Worm (Caenorhabditis elegans): ENCODE data around the gene pef-1.
A peak's percentile ranks its signal among the peaks of the same experiment; 100 is the strongest.

pef-1 gene

DNA sequence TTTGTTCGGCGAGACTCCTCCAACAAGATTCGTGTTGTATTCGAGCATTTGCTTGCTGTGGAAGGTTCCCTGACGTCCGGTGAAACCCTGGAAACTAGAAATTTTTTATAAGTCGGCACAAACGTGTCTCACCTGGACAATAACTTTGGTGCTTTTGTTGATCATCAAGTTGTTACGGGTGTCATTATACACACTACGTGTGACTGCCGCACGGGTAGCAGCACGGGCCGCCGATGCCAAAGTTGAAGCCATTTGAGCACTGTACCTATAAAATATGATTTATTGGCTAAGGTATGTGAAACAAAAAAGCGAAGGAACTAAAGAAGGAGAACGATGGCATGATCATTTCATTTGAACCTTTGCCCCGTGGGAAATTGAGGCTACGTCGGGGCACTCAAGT, 25.0 kb downstream of the pef-1 start, which contains the start of gene sucl-2:
Gene sucl-2, minus strand, starts transcription at position 265 of the 400 bp plus-strand sequence.
- TF ChIP-seq tbx-37 (GFP tag; conservative IDR thresholded peaks at IDR 0.05) (no peak), ceh-13 (GFP tag; optimal IDR thresholded peaks at IDR 0.05) (no peak), scrt-1 (GFP tag; IDR thresholded peaks at IDR 0.05) (no peak), F13C5.2 (tag; optimal IDR thresholded peaks at IDR 0.05) (no peak), flt-1 (GFP tag; IDR thresholded peaks at IDR 0.05) (no peak), ceh-36 (tag; optimal IDR thresholded peaks at IDR 0.05) (no peak), hmbx-1 (tag; optimal IDR thresholded peaks at IDR 0.05) (no peak), pes-1 (GFP tag; IDR thresholded peaks at IDR 0.05) (no peak), aly-1 (tag; optimal IDR thresholded peaks at IDR 0.05) (no peak)

ce11 chrIII:900134-900533, 26.0 kb downstream of the pef-1 start:
- TF ChIP-seq flt-1 (GFP tag; IDR thresholded peaks at IDR 0.05): no peak
- TF ChIP-seq tra-4 (tag; optimal IDR thresholded peaks at IDR 0.05): no peak
- TF ChIP-seq F13C5.2 (tag; optimal IDR thresholded peaks at IDR 0.05): no peak
- no peak for TF ChIP-seq ceh-13 (GFP tag; optimal IDR thresholded peaks at IDR 0.05)
- TF ChIP-seq ama-1 (optimal IDR thresholded peaks at IDR 0.05): no peak

DNA sequence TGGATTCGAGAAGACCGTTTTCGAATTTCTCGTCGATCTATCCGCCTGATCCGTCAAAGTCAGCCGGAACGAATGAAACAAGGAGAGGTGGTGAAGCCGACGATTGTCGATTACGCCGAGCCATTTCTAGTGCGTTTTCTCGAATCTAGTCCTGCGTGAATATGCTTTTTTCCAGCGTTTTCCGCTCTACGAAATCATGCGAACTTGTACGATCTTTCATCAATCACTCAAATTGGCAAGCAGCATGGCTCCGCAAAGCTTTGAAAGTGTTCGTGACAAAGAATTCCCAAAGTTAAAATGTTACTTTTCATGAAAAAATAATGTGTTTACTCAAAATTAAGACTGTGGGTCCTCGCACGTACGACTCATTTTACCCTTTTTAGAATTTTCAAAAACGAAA, 29.2 kb downstream of the pef-1 start:
- no peak for TF ChIP-seq ets-7 (tag; optimal IDR thresholded peaks at IDR 0.05)
- TF ChIP-seq aly-1 (tag; optimal IDR thresholded peaks at IDR 0.05): no peak
- TF ChIP-seq hnd-1 (tag; optimal IDR thresholded peaks at IDR 0.05): no peak
- no peak for TF ChIP-seq pes-1 (GFP tag; IDR thresholded peaks at IDR 0.05)
- TF ChIP-seq scrt-1 (GFP tag; IDR thresholded peaks at IDR 0.05): no peak
- no peak for TF ChIP-seq ceh-13 (GFP tag; optimal IDR thresholded peaks at IDR 0.05)

- TF ChIP-seq tbx-37 (GFP tag; conservative IDR thresholded peaks at IDR 0.05): no peak
- no peak for TF ChIP-seq hmg-4 (GFP tag; optimal IDR thresholded peaks at IDR 0.05)
- TF ChIP-seq tbx-11 (GFP tag; IDR thresholded peaks at IDR 0.05): no peak
- TF ChIP-seq ets-7 (tag; optimal IDR thresholded peaks at IDR 0.05): no peak
- no peak for TF ChIP-seq sea-1 (GFP tag; conservative IDR thresholded peaks at IDR 0.05)
- TF ChIP-seq scrt-1 (GFP tag; IDR thresholded peaks at IDR 0.05): no peak
- TF ChIP-seq tra-4 (tag; optimal IDR thresholded peaks at IDR 0.05): no peak
- TF ChIP-seq F13C5.2 (tag; optimal IDR thresholded peaks at IDR 0.05): no peak
- TF ChIP-seq aly-1 (tag; optimal IDR thresholded peaks at IDR 0.05): no peak
- no peak for TF ChIP-seq hnd-1 (tag; optimal IDR thresholded peaks at IDR 0.05)
- no peak for TF ChIP-seq ama-1 (optimal IDR thresholded peaks at IDR 0.05)
- TF ChIP-seq flt-1 (GFP tag; IDR thresholded peaks at IDR 0.05): no peak
- no peak for TF ChIP-seq B0310.2 (tag; optimal IDR thresholded peaks at IDR 0.05)
- no peak for TF ChIP-seq ceh-36 (tag; optimal IDR thresholded peaks at IDR 0.05)
- TF ChIP-seq pes-1 (GFP tag; IDR thresholded peaks at IDR 0.05): no peak
- no peak for TF ChIP-seq ceh-13 (GFP tag; optimal IDR thresholded peaks at IDR 0.05)
- no peak for TF ChIP-seq hmbx-1 (tag; optimal IDR thresholded peaks at IDR 0.05)
Measured at ce11 chrIII:895525-895924, 30.6 kb downstream of the pef-1 start, which contains the start of the genes ztf-18 and F23H11.2. Gene ztf-18 (minus strand): TSS chrIII:895712. Gene F23H11.2 (plus strand): TSS chrIII:895747.

DNA sequence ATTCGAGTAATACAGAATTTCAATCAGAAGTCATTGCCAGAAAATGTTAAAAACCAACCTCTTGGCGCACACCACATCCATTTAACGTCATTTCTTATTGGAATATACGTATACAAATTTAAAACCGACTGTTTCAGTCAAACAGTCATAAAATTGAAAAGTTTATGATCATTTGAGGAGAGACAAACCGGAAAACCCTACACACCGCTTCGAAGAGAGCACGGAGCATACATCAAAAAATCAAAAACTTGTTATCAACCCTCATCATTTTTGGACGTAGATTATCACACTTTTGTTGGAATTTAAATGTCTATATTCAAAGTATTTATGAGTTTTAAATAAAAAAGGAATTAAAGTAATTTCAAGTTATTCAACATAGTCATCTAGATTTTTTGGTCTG, 35.1 kb downstream of the pef-1 start, which contains the start of gene T24C4.10:
Gene T24C4.10, minus strand, starts transcription at position 230 of the 400 bp plus-strand sequence.
- TF ChIP-seq B0310.2 (tag; optimal IDR thresholded peaks at IDR 0.05) (no peak), flt-1 (GFP tag; IDR thresholded peaks at IDR 0.05) (no peak), ets-7 (tag; optimal IDR thresholded peaks at IDR 0.05) (no peak), aly-1 (tag; optimal IDR thresholded peaks at IDR 0.05) (no peak), hnd-1 (tag; optimal IDR thresholded peaks at IDR 0.05) (no peak), tbx-37 (GFP tag; conservative IDR thresholded peaks at IDR 0.05) (no peak), F13C5.2 (tag; optimal IDR thresholded peaks at IDR 0.05) (no peak), scrt-1 (GFP tag; IDR thresholded peaks at IDR 0.05) (no peak), ceh-36 (tag; optimal IDR thresholded peaks at IDR 0.05) (no peak), tra-4 (tag; optimal IDR thresholded peaks at IDR 0.05) (no peak), pes-1 (GFP tag; IDR thresholded peaks at IDR 0.05) (no peak), ceh-13 (GFP tag; optimal IDR thresholded peaks at IDR 0.05) (no peak), hmbx-1 (tag; optimal IDR thresholded peaks at IDR 0.05) (no peak), ama-1 (optimal IDR thresholded peaks at IDR 0.05) (no peak), tbx-11 (GFP tag; IDR thresholded peaks at IDR 0.05) (no peak), sea-1 (GFP tag; conservative IDR thresholded peaks at IDR 0.05) (no peak), hmg-4 (GFP tag; optimal IDR thresholded peaks at IDR 0.05) (no peak)

DNA sequence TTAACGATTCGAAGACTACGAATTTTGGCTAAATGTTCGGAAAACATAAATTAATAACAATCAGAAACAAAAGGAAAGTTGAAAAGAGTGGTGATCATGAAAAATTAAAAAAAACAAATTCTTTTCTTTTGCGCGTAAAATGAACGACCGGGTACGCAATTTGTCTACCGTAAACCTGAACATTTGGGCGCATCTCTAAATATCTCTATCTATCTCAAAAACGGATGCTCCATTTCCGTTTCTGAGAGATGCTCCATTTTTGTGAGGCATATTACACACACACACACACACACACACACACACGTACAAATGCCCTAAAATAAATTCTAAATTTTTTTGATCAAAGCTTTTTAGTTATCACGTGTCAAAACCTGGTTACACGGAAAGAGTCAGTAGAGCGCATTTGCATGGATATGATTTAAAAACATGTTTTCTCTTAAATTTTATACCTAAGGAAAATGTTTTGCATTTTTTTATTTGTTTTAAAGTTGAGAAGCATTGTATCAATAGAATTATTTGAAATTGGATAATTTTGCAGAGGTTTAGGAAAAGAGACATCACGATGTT, 37.0 kb downstream of the pef-1 start:
- TF ChIP-seq ceh-36 (tag; optimal IDR thresholded peaks at IDR 0.05) (no peak), pes-1 (GFP tag; IDR thresholded peaks at IDR 0.05) (no peak), ets-7 (tag; optimal IDR thresholded peaks at IDR 0.05) (no peak), tbx-37 (GFP tag; conservative IDR thresholded peaks at IDR 0.05) (no peak), B0310.2 (tag; optimal IDR thresholded peaks at IDR 0.05) (no peak), hmbx-1 (tag; optimal IDR thresholded peaks at IDR 0.05) (no peak), aly-1 (tag; optimal IDR thresholded peaks at IDR 0.05) (no peak), tra-4 (tag; optimal IDR thresholded peaks at IDR 0.05) (no peak), ama-1 (optimal IDR thresholded peaks at IDR 0.05) (no peak), flt-1 (GFP tag; IDR thresholded peaks at IDR 0.05) (no peak), scrt-1 (GFP tag; IDR thresholded peaks at IDR 0.05) (no peak), F13C5.2 (tag; optimal IDR thresholded peaks at IDR 0.05) (no peak), hnd-1 (tag; optimal IDR thresholded peaks at IDR 0.05) (no peak), sea-1 (GFP tag; conservative IDR thresholded peaks at IDR 0.05) (no peak), ceh-13 (GFP tag; optimal IDR thresholded peaks at IDR 0.05) (no peak), tbx-11 (GFP tag; IDR thresholded peaks at IDR 0.05) (no peak), hmg-4 (GFP tag; optimal IDR thresholded peaks at IDR 0.05) (no peak)

ce11 chrIII:887874-888299, 38.2 kb downstream of the pef-1 start:
- TF ChIP-seq sea-1 (GFP tag; conservative IDR thresholded peaks at IDR 0.05): no peak
- no peak for TF ChIP-seq hnd-1 (tag; optimal IDR thresholded peaks at IDR 0.05)
- TF ChIP-seq B0310.2 (tag; optimal IDR thresholded peaks at IDR 0.05): no peak
- TF ChIP-seq aly-1 (tag; optimal IDR thresholded peaks at IDR 0.05): peak; percentile 28
- TF ChIP-seq hmg-4 (GFP tag; optimal IDR thresholded peaks at IDR 0.05): peak; percentile 26
- TF ChIP-seq tbx-11 (GFP tag; IDR thresholded peaks at IDR 0.05): no peak
- TF ChIP-seq tra-4 (tag; optimal IDR thresholded peaks at IDR 0.05): no peak
- TF ChIP-seq flt-1 (GFP tag; IDR thresholded peaks at IDR 0.05): 0 out of 2 replicates have a peak, but pooled peaks have one; percentile 25
- no peak for TF ChIP-seq ceh-13 (GFP tag; optimal IDR thresholded peaks at IDR 0.05)
- peak; percentile 51 for TF ChIP-seq F13C5.2 (tag; optimal IDR thresholded peaks at IDR 0.05)
- no peak for TF ChIP-seq ets-7 (tag; optimal IDR thresholded peaks at IDR 0.05)
- no peak for TF ChIP-seq tbx-37 (GFP tag; conservative IDR thresholded peaks at IDR 0.05)
- no peak for TF ChIP-seq pes-1 (GFP tag; IDR thresholded peaks at IDR 0.05)

Data from whole organism, early embryonic.